Worm (Caenorhabditis elegans): ENCODE results near the gene rps-27.

Gene rps-27

DNA sequence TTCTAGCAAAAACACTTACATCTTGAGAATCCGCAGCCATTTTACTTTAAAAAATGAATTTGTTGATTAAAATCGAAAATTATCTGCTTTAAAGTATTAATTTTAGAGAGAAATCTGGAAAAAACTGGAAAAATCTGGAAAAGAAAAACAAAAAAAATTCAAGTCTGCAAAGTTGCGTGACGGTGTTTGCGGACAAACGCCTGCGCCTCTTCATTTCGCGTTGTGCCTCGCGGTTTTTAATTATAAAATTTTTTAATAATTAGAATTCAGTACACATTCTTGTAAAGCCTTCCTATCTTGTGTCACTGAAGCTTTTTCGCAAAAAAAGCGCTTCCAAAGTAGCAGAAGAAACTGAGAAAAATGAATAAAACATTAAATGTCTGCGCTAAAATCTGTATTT is 22.7 kb upstream of the rps-27 start, which contains the start of gene W03F9.1 (continued):
- TF ChIP-seq F37B4.10 (GFP tag; IDR thresholded peaks at IDR 0.05), result no peak
- TF ChIP-seq somi-1 (GFP tag; optimal IDR thresholded peaks at IDR 0.05), result no peak
- no peak for TF ChIP-seq attf-6 (GFP tag; IDR thresholded peaks at IDR 0.05)
- no peak for TF ChIP-seq F57C9.4 (tag; optimal IDR thresholded peaks at IDR 0.05)
- peak; percentile 59 for TF ChIP-seq snpc-3.4 (tag; optimal IDR thresholded peaks at IDR 0.05)
- TF ChIP-seq ztf-6 (GFP tag; IDR thresholded peaks at IDR 0.05), result no peak
- peak; percentile 86 for TF ChIP-seq dox-1 (GFP tag; IDR thresholded peaks at IDR 0.05)
- TF ChIP-seq hmg-1.2 (GFP tag; IDR thresholded peaks at IDR 0.05), result peak; percentile 100
- no peak for TF ChIP-seq tbx-9 (tag; optimal IDR thresholded peaks at IDR 0.05; ENCODE audit: borderline replicate concordance)
- TF ChIP-seq gei-17 (GFP tag; optimal IDR thresholded peaks at IDR 0.05), result no peak
- no peak for TF ChIP-seq hmg-20 (GFP tag; IDR thresholded peaks at IDR 0.05)
- no peak for TF ChIP-seq cebp-2 (GFP tag; IDR thresholded peaks at IDR 0.05)
- TF ChIP-seq ceh-79 (tag; optimal IDR thresholded peaks at IDR 0.05), result no peak
- TF ChIP-seq unc-130 (GFP tag; optimal IDR thresholded peaks at IDR 0.05), result no peak
- no peak for TF ChIP-seq snpc-4 (GFP tag; optimal IDR thresholded peaks at IDR 0.05)
- peak in 2 of 4 experiments; percentile 42 to 58 for TF ChIP-seq snpc-4 (tag; optimal IDR thresholded peaks at IDR 0.05)
- no peak for TF ChIP-seq bed-1 (GFP tag; IDR thresholded peaks at IDR 0.05)
- TF ChIP-seq ceh-100 (GFP tag; IDR thresholded peaks at IDR 0.05), result no peak
- TF ChIP-seq C06A6.2 (GFP tag; conservative IDR thresholded peaks at IDR 0.05), result no peak
- TF ChIP-seq dpff-1 (tag; optimal IDR thresholded peaks at IDR 0.05), result no peak
- TF ChIP-seq F52B5.7 (tag; optimal IDR thresholded peaks at IDR 0.05), result no peak
- TF ChIP-seq sdz-38 (tag; optimal IDR thresholded peaks at IDR 0.05), result no peak
- peak; percentile 56; the same call in 1 of the 2 replicates for TF ChIP-seq ekl-4 (GFP tag; IDR thresholded peaks at IDR 0.05)
- peak; percentile 50; the same call in 1 of the 2 replicates for TF ChIP-seq F33H1.4 (GFP tag; IDR thresholded peaks at IDR 0.05)
- TF ChIP-seq ztf-26 (tag; optimal IDR thresholded peaks at IDR 0.05), result peak; percentile 27
- no peak for TF ChIP-seq ets-4 (GFP tag; optimal IDR thresholded peaks at IDR 0.05)
- TF ChIP-seq efl-1 (GFP tag; optimal IDR thresholded peaks at IDR 0.05), result peak; percentile 42
- no peak for TF ChIP-seq athp-1 (tag; optimal IDR thresholded peaks at IDR 0.05)
- TF ChIP-seq mcd-1 (GFP tag; IDR thresholded peaks at IDR 0.05), result peak; percentile 62
- no peak for TF ChIP-seq lag-1 (GFP tag; IDR thresholded peaks at IDR 0.05)
- peak in 1 of 2 experiments; percentile 57 for TF ChIP-seq let-607 (tag; optimal IDR thresholded peaks at IDR 0.05)
- no peak for TF ChIP-seq chd-7 (tag; optimal IDR thresholded peaks at IDR 0.05)
- TF ChIP-seq C17E4.6 (GFP tag; IDR thresholded peaks at IDR 0.05), result no peak
- no peak for TF ChIP-seq xnd-1 (tag; optimal IDR thresholded peaks at IDR 0.05)
- TF ChIP-seq K12H6.12 (tag; optimal IDR thresholded peaks at IDR 0.05), result no peak
- TF ChIP-seq F57A8.1 (GFP tag; optimal IDR thresholded peaks at IDR 0.05), result no peak
- peak; percentile 55; the same call in 1 of the 2 replicates for TF ChIP-seq K11D2.4 (GFP tag; IDR thresholded peaks at IDR 0.05)
- TF ChIP-seq fkh-3 (tag; optimal IDR thresholded peaks at IDR 0.05), result no peak
- no peak for TF ChIP-seq egrh-3 (GFP tag; IDR thresholded peaks at IDR 0.05)
- TF ChIP-seq nfyb-1 (GFP tag; IDR thresholded peaks at IDR 0.05), result no peak
- no peak for TF ChIP-seq ceh-58 (GFP tag; IDR thresholded peaks at IDR 0.05)
- TF ChIP-seq tlf-1 (GFP tag; optimal IDR thresholded peaks at IDR 0.05), result peak; percentile 48
- peak; percentile 76 for TF ChIP-seq lin-40 (tag; optimal IDR thresholded peaks at IDR 0.05)
- TF ChIP-seq mel-28 (tag; optimal IDR thresholded peaks at IDR 0.05; ENCODE audit: borderline replicate concordance), result no peak
- no peak for TF ChIP-seq ama-1 (optimal IDR thresholded peaks at IDR 0.05)
- TF ChIP-seq ama-1 (GFP tag; optimal IDR thresholded peaks at IDR 0.05), result no peak
- no peak for TF ChIP-seq egl-44 (GFP tag; IDR thresholded peaks at IDR 0.05)
- TF ChIP-seq repo-1 (tag; optimal IDR thresholded peaks at IDR 0.05), result no peak
- TF ChIP-seq B0261.1 (tag; optimal IDR thresholded peaks at IDR 0.05), result no peak
- TF ChIP-seq B0336.3 (GFP tag; IDR thresholded peaks at IDR 0.05), result peak; percentile 48; the same call in 1 of the 2 replicates
- TF ChIP-seq zim-3 (tag; optimal IDR thresholded peaks at IDR 0.05), result no peak
